Worm (Caenorhabditis elegans) whole organism, late embryonic: ENCODE data around the gene klo-2.
A peak's percentile ranks its signal among the peaks of the same experiment; 100 is the strongest.

Experiments
- F13H6.1 ChIP-seq: sonication (generic microtip); optimal IDR thresholded peaks from 2 replicates; lab custom pipeline; 2016; ENCODE audit warnings: missing genetic modification characterization, missing compliant biosample characterization
- K02D7.2 ChIP-seq: sonication (generic microtip); optimal IDR thresholded peaks from 2 replicates; lab custom pipeline; 2017; ENCODE audit warnings: mild to moderate bottlenecking, missing genetic modification characterization, missing compliant biosample characterization
- K09A11.1 ChIP-seq: sonication (generic microtip); optimal IDR thresholded peaks from 2 replicates; lab custom pipeline; 2017; ENCODE audit warnings: antibody characterized with exemption, mild to moderate bottlenecking, missing genetic modification characterization, missing compliant biosample characterization; ENCODE audit not compliant: insufficient read depth
- Y22D7AL.16 ChIP-seq: sonication (generic microtip); optimal IDR thresholded peaks from 2 replicates; lab custom pipeline; 2016; ENCODE audit warnings: missing genetic modification characterization, missing compliant biosample characterization
- ahr-1 ChIP-seq: sonication (generic microtip); optimal IDR thresholded peaks from 2 replicates; lab custom pipeline; 2016; ENCODE audit warnings: missing genetic modification characterization, missing compliant biosample characterization
- ama-1 ChIP-seq: fragments of 150-350 bp; optimal IDR thresholded peaks from 2 replicates; lab custom pipeline; 2014
- ceh-14 ChIP-seq: sonication (generic microtip); optimal IDR thresholded peaks from 2 replicates; lab custom pipeline; 2016; ENCODE audit warnings: missing genotype, missing genetic modification characterization, missing compliant biosample characterization
- ceh-18 ChIP-seq: sonication (generic microtip); optimal IDR thresholded peaks from 2 replicates; lab custom pipeline; 2016; ENCODE audit warnings: missing genetic modification characterization, missing compliant biosample characterization
- ceh-19 ChIP-seq: fragments of 200-800 bp; sonication (Bioruptor generic); optimal IDR thresholded peaks from 2 replicates; lab custom pipeline; 2018; ENCODE audit warnings: mild to moderate bottlenecking, missing genetic modification characterization, missing compliant biosample characterization
- ceh-22 ChIP-seq: sonication (generic microtip); optimal IDR thresholded peaks from 2 replicates; lab custom pipeline; 2017; ENCODE audit warnings: missing biosample characterization, missing genetic modification characterization
- ceh-31 ChIP-seq: sonication (generic microtip); optimal IDR thresholded peaks from 2 replicates; lab custom pipeline; 2016; ENCODE audit warnings: missing genetic modification characterization, missing compliant biosample characterization
- ceh-34 ChIP-seq: sonication (generic microtip); optimal IDR thresholded peaks from 2 replicates; lab custom pipeline; 2016; ENCODE audit warnings: mild to moderate bottlenecking, missing genetic modification characterization, missing compliant biosample characterization
- ceh-45 ChIP-seq: fragments of 200-800 bp; sonication (Bioruptor generic); IDR thresholded peaks from 2 replicates; pipeline ENCODE4 v1.3.6; 2022; ENCODE audit warnings: missing genetic modification reagents, missing genetic modification characterization, missing compliant biosample characterization
- ceh-48 ChIP-seq: sonication (generic microtip); optimal IDR thresholded peaks from 2 replicates; lab custom pipeline; 2016; ENCODE audit warnings: missing genetic modification characterization, inconsistent platforms, missing compliant biosample characterization
- dmd-4 ChIP-seq: sonication (generic microtip); optimal IDR thresholded peaks from 2 replicates; lab custom pipeline; 2016; ENCODE audit warnings: borderline replicate concordance, missing genetic modification characterization, missing compliant biosample characterization
- dve-1 ChIP-seq: sonication (generic microtip); optimal IDR thresholded peaks from 2 replicates; lab custom pipeline; 2017; ENCODE audit warnings: antibody characterized with exemption, mild to moderate bottlenecking, missing genetic modification characterization, missing compliant biosample characterization
- elt-2 ChIP-seq: sonication (generic microtip); optimal IDR thresholded peaks from 2 replicates; lab custom pipeline; 2016; ENCODE audit warnings: missing genetic modification reagents, missing genetic modification characterization, missing compliant biosample characterization
- ets-4 ChIP-seq: sonication (generic microtip); optimal IDR thresholded peaks from 2 replicates; lab custom pipeline; 2016; ENCODE audit warnings: missing genetic modification characterization, missing compliant biosample characterization
- eyg-1 ChIP-seq: sonication (generic microtip); optimal IDR thresholded peaks from 2 replicates; lab custom pipeline; 2016; ENCODE audit warnings: missing genotype, missing genetic modification characterization, missing compliant biosample characterization
- fax-1 ChIP-seq: sonication (generic microtip); optimal IDR thresholded peaks from 2 replicates; lab custom pipeline; 2016; ENCODE audit warnings: missing genotype, missing genetic modification characterization, missing compliant biosample characterization
- fkh-10 ChIP-seq: fragments of 150-350 bp; optimal IDR thresholded peaks from 2 replicates; lab custom pipeline; 2014; ENCODE audit warnings: missing biosample characterization, missing genetic modification reagents, missing genetic modification characterization
- gmeb-2 ChIP-seq: sonication (generic microtip); optimal IDR thresholded peaks from 2 replicates; lab custom pipeline; 2016; ENCODE audit warnings: missing genetic modification characterization, inconsistent platforms, missing compliant biosample characterization
- hlh-30 ChIP-seq: sonication (generic microtip); optimal IDR thresholded peaks from 2 replicates; lab custom pipeline; 2017; ENCODE audit warnings: antibody characterized with exemption, missing genetic modification characterization, missing compliant biosample characterization; ENCODE audit not compliant: insufficient read depth
- hlh-8 ChIP-seq: sonication (generic microtip); optimal IDR thresholded peaks from 2 replicates; lab custom pipeline; 2016; ENCODE audit warnings: missing genotype, missing genetic modification characterization, missing compliant biosample characterization
- nhr-11 ChIP-seq: fragments of 150-350 bp; optimal IDR thresholded peaks from 2 replicates; lab custom pipeline; 2014; ENCODE audit warnings: missing biosample characterization, missing genetic modification characterization
- npax-4 ChIP-seq: sonication (generic microtip); optimal IDR thresholded peaks from 2 replicates; lab custom pipeline; 2016; ENCODE audit warnings: missing genetic modification characterization, missing compliant biosample characterization
- pqm-1 ChIP-seq: sonication (generic microtip); optimal IDR thresholded peaks from 2 replicates; lab custom pipeline; 2016; ENCODE audit warnings: missing genetic modification characterization, missing compliant biosample characterization
- sdc-2 ChIP-seq: sonication (generic microtip); optimal IDR thresholded peaks from 2 replicates; lab custom pipeline; 2016; ENCODE audit warnings: missing genotype, missing genetic modification characterization, missing compliant biosample characterization
- sox-2 ChIP-seq: fragments of 200-800 bp; sonication (Bioruptor generic); IDR thresholded peaks from 2 replicates; pipeline ENCODE4 v1.3.6; 2022; ENCODE audit warnings: missing genetic modification reagents, missing genetic modification characterization, missing compliant biosample characterization
- sox-4 ChIP-seq: sonication (generic microtip); optimal IDR thresholded peaks from 2 replicates; lab custom pipeline; 2017; ENCODE audit warnings: mild to moderate bottlenecking, missing genetic modification characterization, inconsistent platforms, missing compliant biosample characterization
- tbx-2 ChIP-seq: sonication (generic microtip); optimal IDR thresholded peaks from 2 replicates; lab custom pipeline; 2016; ENCODE audit warnings: missing genetic modification characterization, missing compliant biosample characterization
- ttx-3 ChIP-seq: sonication (generic microtip); optimal IDR thresholded peaks from 2 replicates; lab custom pipeline; 2016; ENCODE audit warnings: missing genetic modification reagents, missing genetic modification characterization, missing compliant biosample characterization
- unc-3 ChIP-seq, 2 experiments: fragments of 200-800 bp in 1 of 2; sonication (Bioruptor generic) in 1 of 2; sonication (generic microtip) in 1 of 2; conservative IDR thresholded peaks in 1 of 2; optimal IDR thresholded peaks in 1 of 2; 2 replicates each; pipeline versions ENCODE4 v1.3.6 to Lab custom; 2016 to 2022; ENCODE audit warnings: missing compliant biosample characterization in 2 of 2, missing genetic modification characterization in 2 of 2, missing genetic modification reagents in 1 of 2
- unc-42 ChIP-seq: sonication (generic microtip); optimal IDR thresholded peaks from 2 replicates; lab custom pipeline; 2016; ENCODE audit warnings: missing genotype, missing genetic modification characterization, missing compliant biosample characterization
- unc-55 ChIP-seq: sonication (generic microtip); optimal IDR thresholded peaks from 2 replicates; lab custom pipeline; 2017; ENCODE audit warnings: missing biosample characterization, missing genetic modification reagents, missing genetic modification characterization
- zip-5 ChIP-seq: sonication (generic microtip); optimal IDR thresholded peaks from 2 replicates; lab custom pipeline; 2016; ENCODE audit warnings: missing genetic modification characterization, missing compliant biosample characterization

Gene klo-2

DNA sequence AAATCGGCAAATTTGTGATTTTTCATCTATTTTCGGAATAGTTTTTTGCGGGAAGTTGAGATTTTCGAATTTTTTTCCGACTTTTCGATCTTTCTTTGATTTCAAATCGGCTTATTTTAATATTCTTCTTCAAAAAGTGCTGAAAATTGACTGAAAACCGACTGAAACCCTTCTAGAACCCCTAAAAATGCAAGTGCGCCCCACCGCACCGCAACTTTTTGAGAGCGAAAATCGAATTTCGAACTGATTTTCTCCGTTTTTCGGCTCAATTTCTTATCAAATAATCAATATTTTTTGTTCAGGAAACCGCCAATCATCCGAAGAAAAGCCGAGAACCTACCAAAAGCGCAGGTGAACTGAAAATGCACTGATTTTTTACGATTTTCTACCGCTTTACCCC is 31.3 kb downstream of the klo-2 start:
- TF ChIP-seq ets-4 (tag; lab: Kevin White, UChicago), result no peak
- no peak for TF ChIP-seq unc-3 (GFP tag; conservative IDR thresholded peaks at IDR 0.05; lab: Robert Waterston, UW)
- TF ChIP-seq unc-3 (tag; optimal IDR thresholded peaks at IDR 0.05; lab: Kevin White, UChicago), result no peak
- no peak for TF ChIP-seq nhr-11 (tag; lab: Kevin White, UChicago)
- TF ChIP-seq sox-4 (tag; lab: Kevin White, UChicago), result no peak
- TF ChIP-seq K09A11.1 (tag; lab: Kevin White, UChicago), result no peak
- no peak for TF ChIP-seq ceh-14 (tag; lab: Kevin White, UChicago)
- no peak for TF ChIP-seq Y22D7AL.16 (tag; lab: Kevin White, UChicago)
- no peak for TF ChIP-seq elt-2 (tag; lab: Kevin White, UChicago)
- TF ChIP-seq K02D7.2 (tag; lab: Kevin White, UChicago), result no peak
- no peak for TF ChIP-seq npax-4 (tag; lab: Kevin White, UChicago)
- TF ChIP-seq fkh-10, result no peak
- no peak for TF ChIP-seq unc-42 (tag; lab: Kevin White, UChicago)
- TF ChIP-seq fax-1, result no peak

DNA sequence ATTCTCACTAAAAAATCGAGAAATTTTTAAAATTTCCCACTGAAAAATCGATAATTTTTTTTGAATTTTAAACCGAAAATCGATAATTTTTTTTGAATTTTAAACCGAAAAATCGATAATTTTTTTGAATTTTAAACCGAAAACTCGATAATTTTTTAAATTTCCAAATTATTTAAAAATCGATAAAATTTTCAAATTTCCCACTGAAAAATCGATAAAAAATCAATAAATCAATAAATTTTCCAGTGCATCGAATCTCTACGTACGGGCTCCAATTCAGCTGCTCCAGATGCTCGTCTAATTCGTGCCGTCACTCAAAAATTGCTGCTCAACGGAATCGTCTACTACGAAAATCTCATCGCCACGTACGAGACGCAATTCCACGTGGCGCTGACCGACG is 32.6 kb downstream of the klo-2 start:
- TF ChIP-seq hlh-8 (no peak), sdc-2 (tag; lab: Kevin White, UChicago) (no peak), ceh-48 (tag; lab: Kevin White, UChicago) (peak; percentile 37)
- TF ChIP-seq, all 69 proteins: peak for 1

DNA sequence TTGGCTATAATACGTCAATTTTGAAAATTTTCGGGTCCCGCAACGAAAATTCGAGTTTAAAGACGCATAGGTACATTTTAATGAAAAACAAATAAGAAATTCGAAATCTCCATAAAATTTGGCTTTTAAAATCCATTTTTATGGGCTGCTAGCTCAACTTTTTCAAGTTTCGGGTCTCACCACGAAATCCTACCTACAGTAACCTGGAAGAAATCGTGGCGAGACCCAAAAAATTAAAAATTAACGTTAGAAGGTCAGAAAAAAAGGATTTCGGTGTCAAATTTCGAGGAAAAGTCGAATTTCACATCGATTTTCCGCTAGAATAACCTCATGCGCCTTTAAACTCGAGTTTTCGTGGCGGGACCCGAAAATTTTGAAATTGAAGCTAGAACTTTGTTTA is 36.2 kb downstream of the klo-2 start:
- TF ChIP-seq tbx-2 (tag; lab: Kevin White, UChicago) (no peak), zip-5 (tag; lab: Kevin White, UChicago) (no peak), F13H6.1 (tag; lab: Kevin White, UChicago) (no peak), ceh-18 (no peak), hlh-8 (no peak), ceh-19 (GFP tag; lab: Kevin White, UChicago) (no peak), eyg-1 (tag; lab: Kevin White, UChicago) (no peak), ceh-22 (tag; lab: Kevin White, UChicago) (no peak), Y22D7AL.16 (tag; lab: Kevin White, UChicago) (no peak), ets-4 (tag; lab: Kevin White, UChicago) (no peak), ceh-34 (tag; lab: Kevin White, UChicago) (no peak), unc-55 (no peak), ceh-45 (no peak)
- TF ChIP-seq, all 69 proteins: peak for 0

DNA sequence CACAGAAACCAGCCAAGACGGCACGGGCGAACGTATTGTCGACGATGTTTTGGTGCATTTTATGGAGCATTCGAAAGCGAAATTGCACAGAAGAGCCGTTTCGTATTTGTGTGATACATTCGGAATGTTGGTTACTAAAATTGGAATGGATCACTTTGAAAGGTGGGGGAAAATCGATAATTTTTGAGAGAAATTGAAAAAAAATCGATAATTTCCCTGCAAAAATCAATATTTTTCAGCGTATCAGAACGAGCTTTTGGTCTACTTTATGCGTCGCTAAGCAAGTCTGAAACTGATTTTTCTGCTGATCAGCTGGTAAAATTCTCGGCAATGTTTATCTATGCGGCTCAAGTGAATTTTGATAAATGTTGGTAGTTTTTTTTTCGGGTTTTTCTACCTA is 36.7 kb downstream of the klo-2 start:
- TF ChIP-seq hlh-30 (tag; lab: Kevin White, UChicago), result no peak
- no peak for TF ChIP-seq ahr-1 (tag; lab: Kevin White, UChicago)
- no peak for TF ChIP-seq dve-1
- no peak for TF ChIP-seq sox-2 (GFP tag; lab: Robert Waterston, UW)
- no peak for TF ChIP-seq ceh-18
- no peak for TF ChIP-seq K09A11.1 (tag; lab: Kevin White, UChicago)
- TF ChIP-seq tbx-2 (tag; lab: Kevin White, UChicago), result no peak
- no peak for TF ChIP-seq dmd-4 (tag; lab: Kevin White, UChicago)
- no peak for TF ChIP-seq sox-4 (tag; lab: Kevin White, UChicago)
- TF ChIP-seq ceh-31 (tag; lab: Kevin White, UChicago), result no peak
- TF ChIP-seq unc-42 (tag; lab: Kevin White, UChicago), result no peak
- no peak for TF ChIP-seq gmeb-2
- no peak for TF ChIP-seq ama-1 (lab: Kevin White, UChicago)
- no peak for TF ChIP-seq pqm-1
- no peak for TF ChIP-seq F13H6.1 (tag; lab: Kevin White, UChicago)
- no peak for TF ChIP-seq ttx-3 (tag; lab: Kevin White, UChicago)
